Fruit fly (Drosophila melanogaster): ENCODE results near the gene Tengl2.

Gene Tengl2

DNA sequence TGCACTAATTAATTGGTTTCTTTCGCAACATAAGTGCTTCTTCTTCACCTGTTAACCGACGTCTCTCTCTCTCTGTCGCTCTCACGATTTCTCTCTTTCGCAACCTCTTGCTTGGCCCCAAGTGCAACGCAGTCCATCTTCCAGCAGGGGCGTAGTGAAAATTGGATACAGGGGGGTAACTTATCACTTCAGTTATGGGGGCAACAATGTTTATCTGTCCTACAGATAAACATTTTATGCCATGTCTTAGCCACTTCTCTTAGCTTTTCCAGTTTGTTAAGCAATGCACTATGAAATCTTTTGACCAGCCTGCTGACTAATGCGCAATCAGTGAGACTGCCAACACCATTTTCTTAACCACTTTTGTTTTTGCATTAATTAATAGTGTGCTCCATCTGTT, 11.9 kb downstream of the Tengl2 start (continued):
- TF ChIP-seq oc (tag; optimal IDR thresholded peaks at IDR 0.05) (no peak), wek (GFP tag; optimal IDR thresholded peaks at IDR 0.05) (peak; percentile 40), CG5245 (GFP tag; optimal IDR thresholded peaks at IDR 0.05) (no peak), tio (GFP tag; optimal IDR thresholded peaks at IDR 0.05) (no peak), CG12104 (GFP tag; optimal IDR thresholded peaks at IDR 0.05) (peak; percentile 14), D19A (tag; optimal IDR thresholded peaks at IDR 0.05) (peak; percentile 22), Lhr (GFP tag; optimal IDR thresholded peaks at IDR 0.05) (no peak), Spps (tag; optimal IDR thresholded peaks at IDR 0.05) (no peak), CG6854 (GFP tag; optimal IDR thresholded peaks at IDR 0.05) (no peak), gt (GFP tag; IDR thresholded peaks at IDR 0.05) (no peak), Nf-YC (tag; optimal IDR thresholded peaks at IDR 0.05) (peak; percentile 30), CG16815 (GFP tag; optimal IDR thresholded peaks at IDR 0.05) (no peak), odd (GFP tag; optimal IDR thresholded peaks at IDR 0.05) (peak; percentile 43), CG5180 (GFP tag; optimal IDR thresholded peaks at IDR 0.05) (peak; percentile 41), cas (GFP tag; IDR thresholded peaks at IDR 0.05) (no peak), ind (GFP tag; optimal IDR thresholded peaks at IDR 0.05) (peak; percentile 49), Hr51 (GFP tag; optimal IDR thresholded peaks at IDR 0.05) (peak in 1 of 2 experiments; percentile 14), ERR (GFP tag; optimal IDR thresholded peaks at IDR 0.05) (no peak), CG6254 (GFP tag; optimal IDR thresholded peaks at IDR 0.05) (no peak), CG2116 (GFP tag; optimal IDR thresholded peaks at IDR 0.05) (peak; percentile 21), Mad (GFP tag; optimal IDR thresholded peaks at IDR 0.05) (peak; percentile 43), gsb-n (tag; optimal IDR thresholded peaks at IDR 0.05) (no peak), pum (GFP tag; optimal IDR thresholded peaks at IDR 0.05) (no peak), mam (GFP tag; optimal IDR thresholded peaks at IDR 0.05) (peak; percentile 6), CG18599 (GFP tag; optimal IDR thresholded peaks at IDR 0.05) (no peak), Kr (GFP tag; optimal IDR thresholded peaks at IDR 0.05) (no peak), vfl (GFP tag; optimal IDR thresholded peaks at IDR 0.05) (no peak), lola (GFP tag; optimal IDR thresholded peaks at IDR 0.05) (no peak), CG12155 (GFP tag; optimal IDR thresholded peaks at IDR 0.05) (no peak), ranshi (GFP tag; IDR thresholded peaks at IDR 0.05) (0 out of 2 replicates have a peak, but pooled peaks have one; percentile 24), CG6175 (GFP tag; IDR thresholded peaks at IDR 0.05) (no peak), Dbx (GFP tag; IDR thresholded peaks at IDR 0.05) (0 out of 3 replicates have a peak, but pooled peaks have one; percentile 10), pfk (GFP tag; optimal IDR thresholded peaks at IDR 0.05) (no peak), CG10267 (tag; optimal IDR thresholded peaks at IDR 0.05) (peak; percentile 9), danr (GFP tag; IDR thresholded peaks at IDR 0.05) (no peak), abd-A (tag; optimal IDR thresholded peaks at IDR 0.05) (no peak), CG17186 (GFP tag; optimal IDR thresholded peaks at IDR 0.05) (no peak), CG8089 (GFP tag; optimal IDR thresholded peaks at IDR 0.05) (peak; percentile 20), sna (GFP tag; IDR thresholded peaks at IDR 0.05; ENCODE audit: partially characterized antibody) (no peak), Sin3A (optimal IDR thresholded peaks at IDR 0.05) (no peak), Stat92E (GFP tag; optimal IDR thresholded peaks at IDR 0.05) (no peak), HHEX (GFP tag; optimal IDR thresholded peaks at IDR 0.05) (peak; percentile 5), p53 (GFP tag; optimal IDR thresholded peaks at IDR 0.05) (no peak), row (GFP tag; IDR thresholded peaks at IDR 0.05) (peak; percentile 56), Side (GFP tag; optimal IDR thresholded peaks at IDR 0.05) (peak; percentile 6), Max (GFP tag; optimal IDR thresholded peaks at IDR 0.05) (no peak), vvl (GFP tag; IDR thresholded peaks at IDR 0.05) (peak; percentile 86), grau (tag; optimal IDR thresholded peaks at IDR 0.05) (peak; percentile 46), CG2202 (tag; optimal IDR thresholded peaks at IDR 0.05) (no peak), sug (tag; optimal IDR thresholded peaks at IDR 0.05) (no peak), Vsx1 (GFP tag; optimal IDR thresholded peaks at IDR 0.05) (no peak)
